Fruit fly (Drosophila melanogaster): ENCODE measurements around the gene CG10803.

The CG10803 gene

dm6 chrX:3470467-3471079, 14.9 kb upstream of the CG10803 start:
- TF ChIP-seq CrebA (GFP tag; optimal IDR thresholded peaks at IDR 0.05; ENCODE audit: borderline replicate concordance) (no peak), psq (GFP tag; optimal IDR thresholded peaks at IDR 0.05) (no peak), Rel (GFP tag; optimal IDR thresholded peaks at IDR 0.05) (no peak), Rel (tag; optimal IDR thresholded peaks at IDR 0.05) (no peak), Jra (GFP tag; optimal IDR thresholded peaks at IDR 0.05) (no peak), dmrt93B (GFP tag; optimal IDR thresholded peaks at IDR 0.05) (no peak), N (GFP tag; optimal IDR thresholded peaks at IDR 0.05) (no peak), CG9705 (GFP tag; optimal IDR thresholded peaks at IDR 0.05) (no peak), tai (GFP tag; optimal IDR thresholded peaks at IDR 0.05) (no peak), Hr78 (GFP tag; optimal IDR thresholded peaks at IDR 0.05) (no peak), br (GFP tag; optimal IDR thresholded peaks at IDR 0.05) (no peak), brk (GFP tag; optimal IDR thresholded peaks at IDR 0.05) (no peak), HLH106 (tag; optimal IDR thresholded peaks at IDR 0.05) (no peak), Myc (optimal IDR thresholded peaks at IDR 0.05) (no peak)

dm6 chrX:3473636-3474035, 11.8 kb upstream of the CG10803 start:
- TF ChIP-seq dmrt93B (GFP tag; optimal IDR thresholded peaks at IDR 0.05) (no peak), foxo (GFP tag; optimal IDR thresholded peaks at IDR 0.05) (peak in 1 of 2 experiments; percentile 25), br (GFP tag; optimal IDR thresholded peaks at IDR 0.05) (no peak), psq (GFP tag; optimal IDR thresholded peaks at IDR 0.05) (peak; percentile 61), rgr (GFP tag; optimal IDR thresholded peaks at IDR 0.05) (peak; percentile 27), Dfd (GFP tag; optimal IDR thresholded peaks at IDR 0.05) (no peak), Sp1 (GFP tag; optimal IDR thresholded peaks at IDR 0.05) (peak; percentile 21), ey (GFP tag; optimal IDR thresholded peaks at IDR 0.05) (peak; percentile 4), woc (GFP tag; optimal IDR thresholded peaks at IDR 0.05) (peak; percentile 77), Vsx2 (GFP tag; optimal IDR thresholded peaks at IDR 0.05; ENCODE audit: partially characterized antibody) (no peak), sv (GFP tag; optimal IDR thresholded peaks at IDR 0.05) (no peak), Mio (GFP tag; optimal IDR thresholded peaks at IDR 0.05) (no peak), fru (GFP tag; optimal IDR thresholded peaks at IDR 0.05) (peak; percentile 10), Myc (optimal IDR thresholded peaks at IDR 0.05) (no peak), usp (GFP tag; optimal IDR thresholded peaks at IDR 0.05) (no peak), HLH106 (tag; optimal IDR thresholded peaks at IDR 0.05) (peak; percentile 44), CG9705 (GFP tag; optimal IDR thresholded peaks at IDR 0.05) (no peak), Dif (GFP tag; optimal IDR thresholded peaks at IDR 0.05; ENCODE audit: partially characterized antibody) (no peak), h (GFP tag; optimal IDR thresholded peaks at IDR 0.05) (peak; percentile 24), Hr78 (GFP tag; optimal IDR thresholded peaks at IDR 0.05) (no peak), Hnf4 (GFP tag; optimal IDR thresholded peaks at IDR 0.05) (peak; percentile 51), Rel (GFP tag; optimal IDR thresholded peaks at IDR 0.05) (no peak), Rel (tag; optimal IDR thresholded peaks at IDR 0.05) (no peak), N (GFP tag; optimal IDR thresholded peaks at IDR 0.05) (no peak), dsf (GFP tag; optimal IDR thresholded peaks at IDR 0.05; ENCODE audit: borderline replicate concordance) (no peak)

- TF ChIP-seq Dif (GFP tag; optimal IDR thresholded peaks at IDR 0.05; ENCODE audit: partially characterized antibody) = peak; percentile 70
- no peak for TF ChIP-seq Hr83 (GFP tag; optimal IDR thresholded peaks at IDR 0.05; ENCODE audit: poor library complexity, severe bottlenecking)
- no peak for TF ChIP-seq Vsx2 (GFP tag; optimal IDR thresholded peaks at IDR 0.05; ENCODE audit: partially characterized antibody)
- no peak for TF ChIP-seq sage (GFP tag; optimal IDR thresholded peaks at IDR 0.05)
- TF ChIP-seq CrebA (GFP tag; optimal IDR thresholded peaks at IDR 0.05; ENCODE audit: borderline replicate concordance) = no peak
- peak; percentile 47 for TF ChIP-seq Dfd (GFP tag; optimal IDR thresholded peaks at IDR 0.05)
- TF ChIP-seq woc (GFP tag; optimal IDR thresholded peaks at IDR 0.05) = peak; percentile 65
- TF ChIP-seq GATAd (GFP tag; optimal IDR thresholded peaks at IDR 0.05) = no peak
- TF ChIP-seq sv (GFP tag; optimal IDR thresholded peaks at IDR 0.05) = no peak
- no peak for TF ChIP-seq dsf (GFP tag; optimal IDR thresholded peaks at IDR 0.05; ENCODE audit: borderline replicate concordance)
- no peak for TF ChIP-seq ey (GFP tag; optimal IDR thresholded peaks at IDR 0.05)
- no peak for TF ChIP-seq lola (GFP tag; optimal IDR thresholded peaks at IDR 0.05)
- no peak for TF ChIP-seq dl (GFP tag; optimal IDR thresholded peaks at IDR 0.05; ENCODE audit: insufficient read depth in 1 of 2, partially characterized antibody in 2 of 2)
- no peak for TF ChIP-seq brk (GFP tag; optimal IDR thresholded peaks at IDR 0.05)
- TF ChIP-seq usp (GFP tag; optimal IDR thresholded peaks at IDR 0.05) = no peak
- TF ChIP-seq Abd-B (GFP tag; optimal IDR thresholded peaks at IDR 0.05) = no peak
- no peak for TF ChIP-seq Myc (optimal IDR thresholded peaks at IDR 0.05)
- TF ChIP-seq Hnf4 (GFP tag; optimal IDR thresholded peaks at IDR 0.05) = no peak
- no peak for TF ChIP-seq tai (GFP tag; optimal IDR thresholded peaks at IDR 0.05)
- TF ChIP-seq pan (optimal IDR thresholded peaks at IDR 0.05) = no peak
- peak; percentile 87 for TF ChIP-seq HLH106 (tag; optimal IDR thresholded peaks at IDR 0.05)
- TF ChIP-seq rgr (GFP tag; optimal IDR thresholded peaks at IDR 0.05) = peak; percentile 49
- no peak for TF ChIP-seq N (GFP tag; optimal IDR thresholded peaks at IDR 0.05)
- TF ChIP-seq OdsH (GFP tag; optimal IDR thresholded peaks at IDR 0.05) = no peak
- TF ChIP-seq Rel (GFP tag; optimal IDR thresholded peaks at IDR 0.05) = no peak
- peak; percentile 49 for TF ChIP-seq Rel (tag; optimal IDR thresholded peaks at IDR 0.05)
- TF ChIP-seq Sp1 (GFP tag; optimal IDR thresholded peaks at IDR 0.05) = peak; percentile 89
- TF ChIP-seq CG32264 (GFP tag; optimal IDR thresholded peaks at IDR 0.05) = no peak
- TF ChIP-seq CG9705 (GFP tag; optimal IDR thresholded peaks at IDR 0.05) = peak; percentile 56
- peak; percentile 38 for TF ChIP-seq h (GFP tag; optimal IDR thresholded peaks at IDR 0.05)
- TF ChIP-seq foxo (GFP tag; optimal IDR thresholded peaks at IDR 0.05) = peak in 1 of 2 experiments; percentile 60
- peak; percentile 61 for TF ChIP-seq psq (GFP tag; optimal IDR thresholded peaks at IDR 0.05)
- TF ChIP-seq Mio (GFP tag; optimal IDR thresholded peaks at IDR 0.05) = no peak
- TF ChIP-seq jim (GFP tag; optimal IDR thresholded peaks at IDR 0.05) = peak; percentile 60
These were observed 10.7 kb upstream of the CG10803 start, which contains the start of gene CG12206 for dm6 chrX:3474476-3475439. TSS of gene CG12206 (minus strand) at chrX:3474524.

Measured in whole organism, wandering third instar larva.